Worm (Caenorhabditis elegans) whole organism, L1 larva: ENCODE data around the gene R160.6.
A peak's percentile ranks its signal among the peaks of the same experiment; 100 is the strongest.
"Not testable (repeated sequence)": the region's sequence is repeated elsewhere in the genome, so short reads cannot be mapped to it uniquely, and the experiment has no call there.

Source experiments
- C34B4.2 ChIP-seq: sonication (generic microtip); optimal IDR thresholded peaks from 2 replicates; lab custom pipeline; 2017; ENCODE audit warnings: mild to moderate bottlenecking, missing genetic modification characterization, missing compliant biosample characterization
- Y116A8C.19 ChIP-seq: sonication (generic microtip); optimal IDR thresholded peaks from 2 replicates; lab custom pipeline; 2016; ENCODE audit warnings: missing compliant biosample characterization, missing genetic modification characterization, borderline replicate concordance
- alr-1 ChIP-seq: fragments of 200-800 bp; sonication (Bioruptor generic); optimal IDR thresholded peaks from 2 replicates; lab custom pipeline; 2018; ENCODE audit warnings: borderline replicate concordance, mild to moderate bottlenecking, missing genetic modification characterization, missing compliant biosample characterization
- ama-1 ChIP-seq: fragments of 150-350 bp; optimal IDR thresholded peaks from 2 replicates; lab custom pipeline; 2014
- efl-1 ChIP-seq, 4 experiments: fragments of 150-350 bp; optimal IDR thresholded peaks in 3 of 4; peaks in 1 of 4; 1 replicate in 1 of 4; 2 replicates in 3 of 4; lab custom pipeline; 2014; ENCODE audit warnings: missing biosample characterization in 2 of 4, missing genetic modification characterization in 2 of 4, missing genetic modification reagents in 2 of 4
- fkh-10 ChIP-seq: sonication (generic microtip); optimal IDR thresholded peaks from 2 replicates; lab custom pipeline; 2017; ENCODE audit warnings: missing biosample characterization, missing genetic modification reagents, missing genetic modification characterization
- fkh-4 ChIP-seq: sonication (generic microtip); optimal IDR thresholded peaks from 2 replicates; lab custom pipeline; 2016; ENCODE audit warnings: missing compliant biosample characterization, missing genetic modification characterization, borderline replicate concordance
- grh-1 ChIP-seq: fragments of 200-800 bp; sonication (Bioruptor generic); IDR thresholded peaks from 2 replicates; pipeline ENCODE4 v1.3.6; 2022; ENCODE audit warnings: missing genetic modification reagents, missing genetic modification characterization, missing compliant biosample characterization
- hlh-4 ChIP-seq: sonication (generic microtip); optimal IDR thresholded peaks from 2 replicates; lab custom pipeline; 2016; ENCODE audit warnings: mild to moderate bottlenecking, missing genetic modification characterization, missing compliant biosample characterization
- lin-13 ChIP-seq: fragments of 150-350 bp; optimal IDR thresholded peaks from 2 replicates; lab custom pipeline; 2014; ENCODE audit warnings: missing biosample characterization, missing genetic modification reagents, missing genetic modification characterization
- lin-14 ChIP-seq: fragments of 200-800 bp; sonication (Bioruptor generic); optimal IDR thresholded peaks from 2 replicates; lab custom pipeline; 2018; ENCODE audit warnings: mild to moderate bottlenecking, missing genetic modification characterization, moderate library complexity, missing compliant biosample characterization
- lin-15B ChIP-seq: fragments of 150-350 bp; sonication (generic microtip); optimal IDR thresholded peaks from 3 replicates; lab custom pipeline; 2014; ENCODE audit warnings: missing biosample characterization, missing genetic modification characterization
- lin-35 ChIP-seq, 2 experiments: fragments of 150-350 bp; optimal IDR thresholded peaks; 2 replicates each; lab custom pipeline; 2014; ENCODE audit warnings: missing biosample characterization in 2 of 2, missing genetic modification characterization in 2 of 2, missing genetic modification reagents in 2 of 2
- lir-3 ChIP-seq: sonication (generic microtip); optimal IDR thresholded peaks from 2 replicates; lab custom pipeline; 2016; ENCODE audit warnings: mild to moderate bottlenecking, missing genetic modification characterization, moderate library complexity, missing compliant biosample characterization; ENCODE audit not compliant: poor library complexity
- mef-2 ChIP-seq: fragments of 150-350 bp; optimal IDR thresholded peaks from 2 replicates; lab custom pipeline; 2014; ENCODE audit warnings: missing biosample characterization, missing genetic modification characterization
- nhr-19 ChIP-seq: fragments of 200-800 bp; sonication (Bioruptor generic); conservative IDR thresholded peaks from 2 replicates; pipeline ENCODE4 v1.3.6; 2022; ENCODE audit warnings: missing genetic modification characterization, missing compliant biosample characterization
- nhr-237 ChIP-seq: fragments of 150-350 bp; optimal IDR thresholded peaks from 2 replicates; lab custom pipeline; 2014; ENCODE audit warnings: missing biosample characterization, missing genetic modification characterization
- nhr-76 ChIP-seq: sonication (generic microtip); optimal IDR thresholded peaks from 2 replicates; lab custom pipeline; 2017; ENCODE audit warnings: missing biosample characterization, missing genetic modification characterization
- skn-1 ChIP-seq: fragments of 150-350 bp; optimal IDR thresholded peaks from 2 replicates; lab custom pipeline; 2014; ENCODE audit warnings: missing biosample characterization, missing genetic modification characterization
- snu-23 ChIP-seq: sonication (generic microtip); optimal IDR thresholded peaks from 2 replicates; lab custom pipeline; 2016; ENCODE audit warnings: missing genetic modification characterization, missing compliant biosample characterization
- unc-98 ChIP-seq: fragments of 200-800 bp; sonication (Bioruptor generic); IDR thresholded peaks from 2 replicates; pipeline ENCODE4 v1.3.6; 2022; ENCODE audit warnings: missing genetic modification characterization, missing compliant biosample characterization
- vab-15 ChIP-seq: sonication (generic microtip); optimal IDR thresholded peaks from 2 replicates; lab custom pipeline; 2017; ENCODE audit warnings: missing genotype, mild to moderate bottlenecking, missing genetic modification characterization, missing compliant biosample characterization

R160.6 gene

ce11 chrX:4342730-4343129 lies 30.3 kb downstream of the R160.6 start:
- TF ChIP-seq nhr-76 (tag; lab: Kevin White, UChicago), result no peak
- no peak for TF ChIP-seq snu-23 (GFP tag; lab: Kevin White, UChicago)
- TF ChIP-seq lir-3, result no peak
- peak; percentile 60 for TF ChIP-seq skn-1 (tag; lab: Kevin White, UChicago)
- no peak for TF ChIP-seq Y116A8C.19 (tag; lab: Kevin White, UChicago)
- TF ChIP-seq ama-1 (lab: Kevin White, UChicago), result no peak
- TF ChIP-seq lin-14, result no peak

ce11 chrX:4339332-4339731 lies 33.7 kb downstream of the R160.6 start, which contains the start of gene cst-1:
Gene cst-1 (plus strand): TSS chrX:4339632.
- not testable (repeated sequence) for TF ChIP-seq nhr-237; alr-1 (tag; lab: Kevin White, UChicago); C34B4.2 (tag; lab: Kevin White, UChicago)

- TF ChIP-seq grh-1 (GFP tag; lab: Robert Waterston, UW); efl-1 (optimal IDR thresholded peaks at IDR 0.05; lab: Kevin White, UChicago); efl-1 (GFP tag; optimal IDR thresholded peaks at IDR 0.05 in 1 of 2; lab: Kevin White, UChicago); lin-15B (tag; lab: Kevin White, UChicago): not testable (repeated sequence)
Measured at ce11 chrX:4335950-4336349, 37.1 kb downstream of the R160.6 start, which contains the start of gene cst-2. Gene cst-2 (minus strand): TSS chrX:4336050.

- TF ChIP-seq vab-15 (tag; lab: Kevin White, UChicago); ama-1 (lab: Kevin White, UChicago); nhr-237: not testable (repeated sequence)
Measured at ce11 chrX:4332305-4332704, 40.7 kb downstream of the R160.6 start, which contains the start of gene C24A8.6. Gene C24A8.6 (minus strand): TSS chrX:4332405.

- no peak for TF ChIP-seq unc-98 (GFP tag; lab: Robert Waterston, UW)
- TF ChIP-seq lin-35 (GFP tag; optimal IDR thresholded peaks at IDR 0.05; lab: Kevin White, UChicago), result no peak
- no peak for TF ChIP-seq hlh-4 (tag; lab: Kevin White, UChicago)
- TF ChIP-seq fkh-4 (tag; lab: Kevin White, UChicago), result no peak
- TF ChIP-seq fkh-10 (GFP tag; lab: Kevin White, UChicago), result no peak
- TF ChIP-seq nhr-19, result no peak
Measured at ce11 chrX:4328816-4329215, 44.2 kb downstream of the R160.6 start, which contains the start of gene C24A8.5. Gene C24A8.5 (minus strand): TSS chrX:4328916.

ce11 chrX:4322847-4323455 lies 50.1 kb downstream of the R160.6 start:
- TF ChIP-seq efl-1 (optimal IDR thresholded peaks at IDR 0.05; lab: Kevin White, UChicago) (no peak), efl-1 (GFP tag; optimal IDR thresholded peaks at IDR 0.05 in 1 of 2; lab: Kevin White, UChicago) (peak in 1 of 2 experiments; percentile 88), mef-2 (tag; lab: Kevin White, UChicago) (no peak), nhr-76 (tag; lab: Kevin White, UChicago) (no peak), fkh-10 (GFP tag; lab: Kevin White, UChicago) (peak; percentile 64), lin-14 (peak; percentile 54), lin-13 (GFP tag; lab: Kevin White, UChicago) (no peak), vab-15 (tag; lab: Kevin White, UChicago) (no peak)
